Worm (Caenorhabditis elegans) whole organism, L2 larva: ENCODE measurements around the gene ant-1.3.
A peak's percentile ranks its signal among the peaks of the same experiment; 100 is the strongest.

Source experiments
- F13H6.1 ChIP-seq: sonication (generic microtip); optimal IDR thresholded peaks from 2 replicates; lab custom pipeline; 2016; ENCODE audit warnings: missing genetic modification characterization, missing compliant biosample characterization
- Y55F3AM.14 ChIP-seq: fragments of 200-800 bp; sonication (Bioruptor generic); optimal IDR thresholded peaks from 2 replicates; lab custom pipeline; 2018; ENCODE audit warnings: mild to moderate bottlenecking, missing genetic modification characterization, missing compliant biosample characterization
- ZK546.5 ChIP-seq: sonication (generic microtip); optimal IDR thresholded peaks from 2 replicates; lab custom pipeline; 2017; ENCODE audit warnings: missing biosample characterization, missing genetic modification characterization
- alr-1 ChIP-seq: fragments of 150-350 bp; optimal IDR thresholded peaks from 2 replicates; lab custom pipeline; 2014; ENCODE audit warnings: missing biosample characterization, missing genetic modification characterization
- ama-1 ChIP-seq: fragments of 150-350 bp; optimal IDR thresholded peaks from 2 replicates; lab custom pipeline; 2018; ENCODE audit warnings: inconsistent platforms
- blmp-1 ChIP-seq: sonication (generic microtip); optimal IDR thresholded peaks from 2 replicates; lab custom pipeline; 2017; ENCODE audit warnings: missing genetic modification characterization, mild to moderate bottlenecking, missing compliant biosample characterization, antibody characterized with exemption, moderate library complexity; ENCODE audit not compliant: insufficient read depth
- ceh-16 ChIP-seq: fragments of 150-350 bp; optimal IDR thresholded peaks from 2 replicates; lab custom pipeline; 2014; ENCODE audit warnings: missing biosample characterization, missing genetic modification characterization
- ceh-82 ChIP-seq: fragments of 150-350 bp; optimal IDR thresholded peaks from 2 replicates; lab custom pipeline; 2014; ENCODE audit warnings: missing biosample characterization, missing genetic modification characterization
- crh-2 ChIP-seq: sonication (generic microtip); optimal IDR thresholded peaks from 2 replicates; lab custom pipeline; 2017; ENCODE audit warnings: missing biosample characterization, missing genetic modification characterization
- elt-1 ChIP-seq: fragments of 150-350 bp; optimal IDR thresholded peaks from 2 replicates; lab custom pipeline; 2014; ENCODE audit warnings: missing biosample characterization, missing genetic modification characterization
- elt-3 ChIP-seq: sonication (generic microtip); optimal IDR thresholded peaks from 2 replicates; lab custom pipeline; 2017; ENCODE audit warnings: missing biosample characterization, missing genetic modification characterization
- fos-1 ChIP-seq: fragments of 150-350 bp; optimal IDR thresholded peaks from 2 replicates; lab custom pipeline; 2014; ENCODE audit warnings: missing biosample characterization, missing genetic modification characterization
- gmeb-1 ChIP-seq: fragments of 150-350 bp; optimal IDR thresholded peaks from 2 replicates; lab custom pipeline; 2014; ENCODE audit warnings: missing biosample characterization, missing genetic modification characterization
- lin-13 ChIP-seq: fragments of 150-350 bp; optimal IDR thresholded peaks from 2 replicates; lab custom pipeline; 2014; ENCODE audit warnings: missing biosample characterization, missing genetic modification reagents, missing genetic modification characterization
- lin-39 ChIP-seq: fragments of 150-350 bp; optimal IDR thresholded peaks from 2 replicates; lab custom pipeline; 2014; ENCODE audit warnings: missing biosample characterization, missing genetic modification reagents, missing genetic modification characterization
- mab-5 ChIP-seq: fragments of 150-350 bp; optimal IDR thresholded peaks from 2 replicates; lab custom pipeline; 2014; ENCODE audit warnings: missing biosample characterization, missing genetic modification characterization
- mbf-1 ChIP-seq: sonication (generic microtip); optimal IDR thresholded peaks from 2 replicates; lab custom pipeline; 2017; ENCODE audit warnings: missing biosample characterization, missing genetic modification characterization
- nhr-10 ChIP-seq: sonication (generic microtip); optimal IDR thresholded peaks from 2 replicates; lab custom pipeline; 2017; ENCODE audit warnings: missing biosample characterization, missing genetic modification characterization
- nhr-11 ChIP-seq: fragments of 150-350 bp; optimal IDR thresholded peaks from 2 replicates; lab custom pipeline; 2014; ENCODE audit warnings: missing biosample characterization, missing genetic modification characterization
- nhr-12 ChIP-seq: fragments of 150-350 bp; optimal IDR thresholded peaks from 2 replicates; lab custom pipeline; 2014; ENCODE audit warnings: missing biosample characterization, missing genetic modification characterization
- nhr-129 ChIP-seq: fragments of 150-350 bp; optimal IDR thresholded peaks from 2 replicates; lab custom pipeline; 2014; ENCODE audit warnings: missing biosample characterization, missing genetic modification characterization
- nhr-21 ChIP-seq: fragments of 150-350 bp; optimal IDR thresholded peaks from 2 replicates; lab custom pipeline; 2014; ENCODE audit warnings: missing biosample characterization, missing genetic modification characterization
- nhr-23 ChIP-seq: fragments of 150-350 bp; optimal IDR thresholded peaks from 2 replicates; lab custom pipeline; 2014; ENCODE audit warnings: missing biosample characterization, missing genetic modification reagents, missing genetic modification characterization
- nhr-237 ChIP-seq: fragments of 150-350 bp; optimal IDR thresholded peaks from 2 replicates; lab custom pipeline; 2014; ENCODE audit warnings: missing biosample characterization, missing genetic modification characterization
- nhr-25 ChIP-seq: fragments of 150-350 bp; sonication (generic microtip); optimal IDR thresholded peaks from 3 replicates; lab custom pipeline; 2014; ENCODE audit warnings: missing biosample characterization, missing genetic modification characterization
- sem-4 ChIP-seq: fragments of 150-350 bp; optimal IDR thresholded peaks from 2 replicates; lab custom pipeline; 2014; ENCODE audit warnings: missing biosample characterization, missing genetic modification reagents, missing genetic modification characterization
- skn-1 ChIP-seq: sonication (generic microtip); optimal IDR thresholded peaks from 2 replicates; lab custom pipeline; 2017; ENCODE audit warnings: missing biosample characterization, missing genetic modification characterization
- sma-3 ChIP-seq: sonication (generic microtip); optimal IDR thresholded peaks from 2 replicates; lab custom pipeline; 2016; ENCODE audit warnings: missing genetic modification reagents, missing genetic modification characterization, missing compliant biosample characterization
- sma-9 ChIP-seq, 2 experiments: fragments of 150-350 bp in 1 of 2; sonication (generic microtip) in 1 of 2; optimal IDR thresholded peaks; 2 replicates each; lab custom pipeline; 2014 to 2016; ENCODE audit warnings: missing genetic modification characterization in 2 of 2, mild to moderate bottlenecking in 1 of 2, missing biosample characterization in 1 of 2, missing compliant biosample characterization in 1 of 2, missing genetic modification reagents in 1 of 2, moderate library complexity in 1 of 2
- snpc-4 ChIP-seq: fragments of 150-350 bp; optimal IDR thresholded peaks from 2 replicates; lab custom pipeline; 2014; ENCODE audit warnings: missing biosample characterization, missing genetic modification characterization
- unc-55 ChIP-seq: fragments of 150-350 bp; sonication (generic microtip); optimal IDR thresholded peaks from 3 replicates; lab custom pipeline; 2014; ENCODE audit warnings: missing biosample characterization, missing genetic modification reagents, missing genetic modification characterization
- unc-62 ChIP-seq: fragments of 150-350 bp; optimal IDR thresholded peaks from 2 replicates; lab custom pipeline; 2014; ENCODE audit warnings: missing biosample characterization, missing genetic modification reagents, missing genetic modification characterization
- ztf-1 ChIP-seq: fragments of 200-800 bp; sonication (Bioruptor generic); conservative IDR thresholded peaks from 2 replicates; pipeline ENCODE4 v1.3.6; 2022; ENCODE audit warnings: missing genetic modification characterization, missing compliant biosample characterization
- ztf-11 ChIP-seq: sonication (generic microtip); optimal IDR thresholded peaks from 2 replicates; lab custom pipeline; 2017; ENCODE audit warnings: missing biosample characterization, missing genetic modification characterization
- ztf-4 ChIP-seq: fragments of 150-350 bp; optimal IDR thresholded peaks from 2 replicates; lab custom pipeline; 2014; ENCODE audit warnings: missing biosample characterization, missing genetic modification characterization

The ant-1.3 gene

ce11 chrIV:9709205-9709604, at the start of gene ant-1.3:
Gene ant-1.3, minus strand, starts transcription at chrIV:9709305.
- TF ChIP-seq blmp-1 (tag; lab: Kevin White, UChicago) (no peak), elt-3 (no peak), ceh-16 (tag; lab: Kevin White, UChicago) (no peak), nhr-21 (tag; lab: Kevin White, UChicago) (no peak), ama-1 (no peak), sma-3 (GFP tag; lab: Kevin White, UChicago) (no peak), ZK546.5 (tag; lab: Kevin White, UChicago) (no peak), nhr-10 (tag; lab: Kevin White, UChicago) (no peak), crh-2 (tag; lab: Kevin White, UChicago) (no peak), snpc-4 (tag; lab: Kevin White, UChicago) (no peak), skn-1 (tag; lab: Kevin White, UChicago) (no peak), mbf-1 (tag; lab: Kevin White, UChicago) (no peak), nhr-237 (tag; lab: Kevin White, UChicago) (no peak), nhr-11 (tag; lab: Kevin White, UChicago) (no peak)

- TF ChIP-seq elt-1 (tag; lab: Kevin White, UChicago) (no peak), alr-1 (tag; lab: Kevin White, UChicago) (no peak), ZK546.5 (tag; lab: Kevin White, UChicago) (no peak), nhr-23 (no peak), fos-1 (no peak), nhr-25 (tag; lab: Kevin White, UChicago) (no peak), ceh-82 (no peak), sma-9 (GFP tag; optimal IDR thresholded peaks at IDR 0.05; lab: Kevin White, UChicago) (no peak), sma-9 (tag; optimal IDR thresholded peaks at IDR 0.05; lab: Kevin White, UChicago) (no peak), gmeb-1 (tag; lab: Kevin White, UChicago) (no peak), elt-3 (no peak), blmp-1 (tag; lab: Kevin White, UChicago) (no peak)
Measured at ce11 chrIV:9757425-9757740, 48.3 kb upstream of the ant-1.3 start, which contains the start of gene nhr-97. Gene nhr-97, plus strand, starts transcription at chrIV:9757641.

ce11 chrIV:9756647-9757424, 47.7 kb upstream of the ant-1.3 start:
- peak; percentile 59 for TF ChIP-seq sma-9 (GFP tag; optimal IDR thresholded peaks at IDR 0.05; lab: Kevin White, UChicago)
- no peak for TF ChIP-seq sma-9 (tag; optimal IDR thresholded peaks at IDR 0.05; lab: Kevin White, UChicago)
- no peak for TF ChIP-seq alr-1 (tag; lab: Kevin White, UChicago)
- peak; percentile 73 for TF ChIP-seq fos-1
- TF ChIP-seq ztf-11 (tag; lab: Kevin White, UChicago) = no peak
- peak; percentile 62 for TF ChIP-seq crh-2 (tag; lab: Kevin White, UChicago)
- TF ChIP-seq nhr-129 (tag; lab: Kevin White, UChicago) = peak; percentile 1
- TF ChIP-seq Y55F3AM.14 = no peak
- no peak for TF ChIP-seq elt-1 (tag; lab: Kevin White, UChicago)
- peak; percentile 53 for TF ChIP-seq nhr-21 (tag; lab: Kevin White, UChicago)
- TF ChIP-seq sma-3 (GFP tag; lab: Kevin White, UChicago) = peak; percentile 60
- TF ChIP-seq lin-39 = no peak
- no peak for TF ChIP-seq lin-13
- peak; percentile 51 for TF ChIP-seq blmp-1 (tag; lab: Kevin White, UChicago)
- TF ChIP-seq nhr-25 (tag; lab: Kevin White, UChicago) = peak; percentile 69
- peak; percentile 55 for TF ChIP-seq gmeb-1 (tag; lab: Kevin White, UChicago)
- peak; percentile 27 for TF ChIP-seq F13H6.1 (tag; lab: Kevin White, UChicago)

- no peak for TF ChIP-seq Y55F3AM.14
- no peak for TF ChIP-seq lin-39
- TF ChIP-seq nhr-12 = no peak
- TF ChIP-seq ztf-4 (tag; lab: Kevin White, UChicago) = no peak
- no peak for TF ChIP-seq sem-4
- no peak for TF ChIP-seq ztf-11 (tag; lab: Kevin White, UChicago)
- no peak for TF ChIP-seq gmeb-1 (tag; lab: Kevin White, UChicago)
- TF ChIP-seq unc-62 = no peak
- no peak for TF ChIP-seq ztf-1 (GFP tag; lab: Robert Waterston, UW)
- no peak for TF ChIP-seq mab-5
- TF ChIP-seq unc-55 (GFP tag; lab: Kevin White, UChicago) = no peak
- TF ChIP-seq, all 48 proteins: peak for 0
Measured at ce11 chrIV:9755713-9756112, 46.6 kb upstream of the ant-1.3 start.
